Worm (Caenorhabditis elegans) whole organism, L4 larva: ENCODE measurements around the gene T05A7.6.

Experiments used
- fkh-10 ChIP-seq: fragments of 150-350 bp; optimal IDR thresholded peaks from 2 replicates; lab custom pipeline; 2014; ENCODE audit warnings: missing biosample characterization, missing genetic modification reagents, missing genetic modification characterization
- lin-39 ChIP-seq: fragments of 150-350 bp; optimal IDR thresholded peaks from 2 replicates; lab custom pipeline; 2014; ENCODE audit warnings: missing biosample characterization, missing genetic modification reagents, missing genetic modification characterization
- nhr-10 ChIP-seq: fragments of 150-350 bp; optimal IDR thresholded peaks from 2 replicates; lab custom pipeline; 2014; ENCODE audit warnings: missing biosample characterization, missing genetic modification characterization
- nhr-11 ChIP-seq: fragments of 150-350 bp; optimal IDR thresholded peaks from 2 replicates; lab custom pipeline; 2014; ENCODE audit warnings: missing biosample characterization, missing genetic modification characterization
- unc-39 ChIP-seq: sonication (generic microtip); optimal IDR thresholded peaks from 2 replicates; lab custom pipeline; 2017; ENCODE audit warnings: missing biosample characterization, missing genetic modification characterization

- TF ChIP-seq lin-39 (tag; lab: Kevin White, UChicago) (no peak), nhr-10 (no peak), nhr-11 (tag; lab: Kevin White, UChicago) (no peak), fkh-10 (GFP tag; lab: Kevin White, UChicago) (no peak), unc-39 (tag; lab: Kevin White, UChicago) (no peak)
Observed at ce11 chrII:4661278-4661677, 10.3 kb downstream of the T05A7.6 start, which contains the start of gene T05A7.13.
